Worm (Caenorhabditis elegans): ENCODE measurements around the gene gfat-1.

Gene gfat-1

ce11 chrII:11637817-11638216 lies 42.6 kb upstream of the gfat-1 start:
- TF ChIP-seq gmeb-2 (tag; optimal IDR thresholded peaks at IDR 0.05), result no peak
- no peak for TF ChIP-seq tbx-7 (tag; optimal IDR thresholded peaks at IDR 0.05)
- no peak for TF ChIP-seq nhr-232 (tag; optimal IDR thresholded peaks at IDR 0.05)
- TF ChIP-seq pax-1 (tag; optimal IDR thresholded peaks at IDR 0.05), result no peak
- no peak for TF ChIP-seq sox-4 (tag; optimal IDR thresholded peaks at IDR 0.05)
- TF ChIP-seq K02D7.2 (tag; optimal IDR thresholded peaks at IDR 0.05), result no peak
- TF ChIP-seq ceh-9 (tag; optimal IDR thresholded peaks at IDR 0.05), result no peak
- no peak for TF ChIP-seq tbx-2 (tag; optimal IDR thresholded peaks at IDR 0.05)
- TF ChIP-seq ceh-19 (GFP tag; optimal IDR thresholded peaks at IDR 0.05), result no peak
- TF ChIP-seq dve-1 (tag; optimal IDR thresholded peaks at IDR 0.05), result no peak

ce11 chrII:11637189-11637754 lies 42.1 kb upstream of the gfat-1 start:
- no peak for TF ChIP-seq ceh-22 (tag; optimal IDR thresholded peaks at IDR 0.05)
- TF ChIP-seq ceh-18 (tag; optimal IDR thresholded peaks at IDR 0.05), result peak; percentile 10
- TF ChIP-seq ceh-34 (tag; optimal IDR thresholded peaks at IDR 0.05), result no peak
- peak; percentile 31 for TF ChIP-seq unc-42 (tag; optimal IDR thresholded peaks at IDR 0.05)
- peak; percentile 69 for TF ChIP-seq pax-1 (tag; optimal IDR thresholded peaks at IDR 0.05)
- peak; percentile 77 for TF ChIP-seq ama-1 (optimal IDR thresholded peaks at IDR 0.05)
- TF ChIP-seq Y22D7AL.16 (tag; optimal IDR thresholded peaks at IDR 0.05), result peak; percentile 16
- peak; percentile 6 for TF ChIP-seq dve-1 (tag; optimal IDR thresholded peaks at IDR 0.05)

- TF ChIP-seq ceh-31 (tag; optimal IDR thresholded peaks at IDR 0.05), result no peak
- no peak for TF ChIP-seq ceh-30 (tag; optimal IDR thresholded peaks at IDR 0.05)
- peak; percentile 25 for TF ChIP-seq gmeb-2 (tag; optimal IDR thresholded peaks at IDR 0.05)
- peak; percentile 55 for TF ChIP-seq ama-1 (optimal IDR thresholded peaks at IDR 0.05)
- TF ChIP-seq ceh-2 (tag; optimal IDR thresholded peaks at IDR 0.05), result no peak
- TF ChIP-seq dve-1 (tag; optimal IDR thresholded peaks at IDR 0.05), result no peak
- TF ChIP-seq unc-3 (GFP tag; conservative IDR thresholded peaks at IDR 0.05), result no peak
- no peak for TF ChIP-seq unc-3 (tag; optimal IDR thresholded peaks at IDR 0.05)
- no peak for TF ChIP-seq madf-2 (tag; optimal IDR thresholded peaks at IDR 0.05)
- no peak for TF ChIP-seq zip-5 (tag; optimal IDR thresholded peaks at IDR 0.05)
- TF ChIP-seq C38D4.7 (GFP tag; optimal IDR thresholded peaks at IDR 0.05), result peak; percentile 17
- TF ChIP-seq hlh-30 (tag; optimal IDR thresholded peaks at IDR 0.05; ENCODE audit: insufficient read depth), result no peak
Observed at ce11 chrII:11636617-11637016, 41.4 kb upstream of the gfat-1 start.

- TF ChIP-seq pha-2 (tag; optimal IDR thresholded peaks at IDR 0.05) (no peak), ceh-24 (tag; optimal IDR thresholded peaks at IDR 0.05) (no peak), ceh-45 (GFP tag; IDR thresholded peaks at IDR 0.05) (no peak), gmeb-2 (tag; optimal IDR thresholded peaks at IDR 0.05) (no peak), dve-1 (tag; optimal IDR thresholded peaks at IDR 0.05) (peak; percentile 54), ama-1 (optimal IDR thresholded peaks at IDR 0.05) (peak; percentile 81), ceh-30 (tag; optimal IDR thresholded peaks at IDR 0.05) (no peak), Y22D7AL.16 (tag; optimal IDR thresholded peaks at IDR 0.05) (peak; percentile 36), eyg-1 (tag; optimal IDR thresholded peaks at IDR 0.05) (no peak), pax-1 (tag; optimal IDR thresholded peaks at IDR 0.05) (peak; percentile 80), sdc-2 (tag; optimal IDR thresholded peaks at IDR 0.05) (peak; percentile 39), ets-4 (tag; optimal IDR thresholded peaks at IDR 0.05) (no peak), tbx-2 (tag; optimal IDR thresholded peaks at IDR 0.05) (peak; percentile 56), unc-55 (GFP tag; optimal IDR thresholded peaks at IDR 0.05) (peak; percentile 87), ahr-1 (tag; optimal IDR thresholded peaks at IDR 0.05) (no peak), pqm-1 (tag; optimal IDR thresholded peaks at IDR 0.05) (no peak), hlh-8 (tag; optimal IDR thresholded peaks at IDR 0.05) (peak; percentile 35), nfya-1 (tag; optimal IDR thresholded peaks at IDR 0.05) (peak; percentile 89), fkh-10 (GFP tag; optimal IDR thresholded peaks at IDR 0.05) (no peak), ceh-6 (GFP tag; optimal IDR thresholded peaks at IDR 0.05) (peak; percentile 5), pag-3 (tag; optimal IDR thresholded peaks at IDR 0.05; ENCODE audit: borderline replicate concordance) (no peak), madf-2 (tag; optimal IDR thresholded peaks at IDR 0.05) (peak; percentile 84), ceh-14 (tag; optimal IDR thresholded peaks at IDR 0.05) (no peak), zip-5 (tag; optimal IDR thresholded peaks at IDR 0.05) (no peak), ceh-48 (tag; optimal IDR thresholded peaks at IDR 0.05) (peak; percentile 44), lin-11 (tag; optimal IDR thresholded peaks at IDR 0.05) (no peak), dmd-4 (tag; optimal IDR thresholded peaks at IDR 0.05; ENCODE audit: borderline replicate concordance) (no peak), ref-2 (tag; optimal IDR thresholded peaks at IDR 0.05) (peak; percentile 90), T23F11.4 (GFP tag; optimal IDR thresholded peaks at IDR 0.05) (no peak), mec-3 (tag; optimal IDR thresholded peaks at IDR 0.05; ENCODE audit: borderline replicate concordance) (no peak), hlh-15 (tag; optimal IDR thresholded peaks at IDR 0.05) (no peak)
Observed at ce11 chrII:11635745-11636161, 40.5 kb upstream of the gfat-1 start.
